Fruit fly (Drosophila melanogaster): ENCODE results near the gene CG5149.
A peak's percentile ranks its signal among the peaks of the same experiment; 100 is the strongest.

The CG5149 gene

DNA sequence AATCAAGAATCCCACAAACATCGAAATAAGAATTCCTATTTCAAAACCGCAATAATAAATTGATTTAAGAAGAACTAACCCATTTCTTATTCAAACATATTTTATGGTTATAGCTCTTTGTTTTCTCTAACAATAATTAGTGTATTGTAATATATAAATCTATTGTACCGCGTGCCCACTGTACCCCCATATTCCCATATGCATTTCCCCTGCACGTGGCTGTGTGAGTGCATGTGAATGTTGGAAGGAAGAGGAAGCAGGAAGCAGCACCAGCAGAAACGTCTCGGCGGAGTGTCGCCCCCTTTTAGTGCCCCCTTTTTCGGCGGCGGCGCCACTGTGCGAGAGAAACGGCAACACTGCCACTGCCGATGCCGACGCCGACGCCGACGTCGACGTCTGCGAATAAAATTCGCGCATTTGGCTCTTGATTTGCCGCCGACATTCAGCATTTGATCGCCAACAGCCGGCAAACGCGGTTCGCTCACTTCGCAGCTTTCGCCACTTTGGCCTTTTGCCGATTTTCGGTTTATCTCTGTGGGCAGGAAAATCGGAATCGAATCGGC, 35.4 kb upstream of the CG5149 start (continued):
- TF ChIP-seq Bdp1 (GFP tag; optimal IDR thresholded peaks at IDR 0.05) (no peak), CG31441 (GFP tag; IDR thresholded peaks at IDR 0.05) (no peak), Ravus (GFP tag; IDR thresholded peaks at IDR 0.05) (peak; percentile 28), Dp (GFP tag; optimal IDR thresholded peaks at IDR 0.05) (no peak), nmo (GFP tag; optimal IDR thresholded peaks at IDR 0.05) (peak; percentile 17), shn (GFP tag; optimal IDR thresholded peaks at IDR 0.05) (no peak), exex (tag; optimal IDR thresholded peaks at IDR 0.05) (peak; percentile 5), ken (GFP tag; IDR thresholded peaks at IDR 0.05) (0 out of 3 replicates have a peak, but pooled peaks have one; percentile 46), CG12942 (GFP tag; optimal IDR thresholded peaks at IDR 0.05) (peak; percentile 10), CG14050 (GFP tag; IDR thresholded peaks at IDR 0.05) (0 out of 3 replicates have a peak, but pooled peaks have one; percentile 10), CG7987 (GFP tag; optimal IDR thresholded peaks at IDR 0.05) (peak; percentile 44), Optix (GFP tag; IDR thresholded peaks at IDR 0.05) (0 out of 3 replicates have a peak, but pooled peaks have one; percentile 42), Sox102F (GFP tag; optimal IDR thresholded peaks at IDR 0.05) (peak; percentile 10), sug (tag; optimal IDR thresholded peaks at IDR 0.05) (no peak), CG7372 (GFP tag; IDR thresholded peaks at IDR 0.05) (no peak; the same call in 1 of the 2 replicates), jumu (GFP tag; optimal IDR thresholded peaks at IDR 0.05) (no peak), Hmx (GFP tag; optimal IDR thresholded peaks at IDR 0.05) (no peak), D19A (tag; optimal IDR thresholded peaks at IDR 0.05) (no peak), Hsf (GFP tag; optimal IDR thresholded peaks at IDR 0.05) (peak; percentile 12), CG13296 (GFP tag; optimal IDR thresholded peaks at IDR 0.05) (no peak), lilli (GFP tag; optimal IDR thresholded peaks at IDR 0.05) (peak; percentile 66), Xrp1 (GFP tag; IDR thresholded peaks at IDR 0.05) (peak; percentile 33; the same call in 1 of the 2 replicates), dpn (GFP tag; optimal IDR thresholded peaks at IDR 0.05) (peak in 1 of 2 experiments; percentile 29), CG7357 (GFP tag; IDR thresholded peaks at IDR 0.05) (no peak), gsb (GFP tag; IDR thresholded peaks at IDR 0.05) (0 out of 2 replicates have a peak, but pooled peaks have one; percentile 36), pum (GFP tag; optimal IDR thresholded peaks at IDR 0.05) (no peak), CkIIα-i1 (GFP tag; IDR thresholded peaks at IDR 0.05) (no peak), Hr78 (GFP tag; optimal IDR thresholded peaks at IDR 0.05) (no peak), HmgZ (tag; optimal IDR thresholded peaks at IDR 0.05) (peak; percentile 30), CG13894 (tag; optimal IDR thresholded peaks at IDR 0.05) (peak; percentile 40), nerfin-1 (tag; optimal IDR thresholded peaks at IDR 0.05) (no peak), Bteb2 (GFP tag; optimal IDR thresholded peaks at IDR 0.05) (no peak), gcm (GFP tag; optimal IDR thresholded peaks at IDR 0.05) (peak; percentile 74), CG7745 (tag; optimal IDR thresholded peaks at IDR 0.05) (no peak), repo (GFP tag; optimal IDR thresholded peaks at IDR 0.05) (no peak), grn (GFP tag; optimal IDR thresholded peaks at IDR 0.05) (no peak), Usf (GFP tag; optimal IDR thresholded peaks at IDR 0.05) (peak; percentile 42), sim (GFP tag; IDR thresholded peaks at IDR 0.05) (no peak), gem (tag; optimal IDR thresholded peaks at IDR 0.05) (peak; percentile 32), Sin3A (optimal IDR thresholded peaks at IDR 0.05) (no peak), CG33557 (GFP tag; optimal IDR thresholded peaks at IDR 0.05) (no peak), trh (GFP tag; optimal IDR thresholded peaks at IDR 0.05) (no peak), phol (tag; optimal IDR thresholded peaks at IDR 0.05) (no peak), Dek (tag; optimal IDR thresholded peaks at IDR 0.05) (peak; percentile 2), Vsx1 (GFP tag; optimal IDR thresholded peaks at IDR 0.05) (no peak), Sry-β (GFP tag; optimal IDR thresholded peaks at IDR 0.05) (peak; percentile 10), CG10959 (GFP tag; IDR thresholded peaks at IDR 0.05) (0 out of 2 replicates have a peak, but pooled peaks have one; percentile 5), zen2 (GFP tag; IDR thresholded peaks at IDR 0.05; ENCODE audit: partially characterized antibody) (no peak), CG15514 (GFP tag; optimal IDR thresholded peaks at IDR 0.05) (peak; percentile 8), Atf6 (GFP tag; IDR thresholded peaks at IDR 0.05) (0 out of 2 replicates have a peak, but pooled peaks have one; percentile 26)

All from whole organism, embryonic.